Worm (Caenorhabditis elegans) whole organism, L4/young adult: ENCODE data around the gene col-135.

Experiments used
- W03F9.2 ChIP-seq: fragments of 150-350 bp; optimal IDR thresholded peaks from 2 replicates; lab custom pipeline; 2014; ENCODE audit warnings: missing biosample characterization, missing genetic modification characterization
- dao-5 ChIP-seq: sonication (generic microtip); optimal IDR thresholded peaks from 2 replicates; lab custom pipeline; 2016; ENCODE audit warnings: missing genotype, missing genetic modification characterization, moderate library complexity, missing compliant biosample characterization
- him-1 ChIP-seq: sonication (generic microtip); optimal IDR thresholded peaks from 2 replicates; lab custom pipeline; 2016; ENCODE audit warnings: missing genotype, missing genetic modification reagents, missing genetic modification characterization, missing compliant biosample characterization

The col-135 gene

ce11 chrIV:15113117-15113516 lies 18.5 kb downstream of the col-135 start, which contains the start of gene M199.134:
Gene M199.134, minus strand, starts transcription at chrIV:15113217.
- TF ChIP-seq him-1 (tag; lab: Kevin White, UChicago) (no peak), W03F9.2 (tag; lab: Kevin White, UChicago) (no peak), dao-5 (tag; lab: Kevin White, UChicago) (no peak)

- TF ChIP-seq W03F9.2 (tag; lab: Kevin White, UChicago) (no peak), him-1 (tag; lab: Kevin White, UChicago) (no peak), dao-5 (tag; lab: Kevin White, UChicago) (no peak)
Measured at ce11 chrIV:15108475-15108874, 23.1 kb downstream of the col-135 start, which contains the start of gene M199.2. Gene M199.2, plus strand, starts transcription at chrIV:15108775.

- TF ChIP-seq dao-5 (tag; lab: Kevin White, UChicago) (no peak), W03F9.2 (tag; lab: Kevin White, UChicago) (no peak), him-1 (tag; lab: Kevin White, UChicago) (no peak)
Measured at ce11 chrIV:15107218-15107617, 24.4 kb downstream of the col-135 start.

ce11 chrIV:15103224-15103679 lies 28.3 kb downstream of the col-135 start, which contains the start of gene srt-44:
Gene srt-44, plus strand, starts transcription at chrIV:15103629.
- TF ChIP-seq him-1 (tag; lab: Kevin White, UChicago) = no peak
- TF ChIP-seq W03F9.2 (tag; lab: Kevin White, UChicago) = no peak

ce11 chrIV:15098294-15098693 lies 33.3 kb downstream of the col-135 start, which contains the start of gene srt-49:
Gene srt-49, minus strand, starts transcription at chrIV:15098394.
- TF ChIP-seq dao-5 (tag; lab: Kevin White, UChicago) = no peak
- TF ChIP-seq W03F9.2 (tag; lab: Kevin White, UChicago) = no peak
- no peak for TF ChIP-seq him-1 (tag; lab: Kevin White, UChicago)
